Fruit fly (Drosophila melanogaster): Measurements from ENCODE around the gene CG13813.

The CG13813 gene

DNA sequence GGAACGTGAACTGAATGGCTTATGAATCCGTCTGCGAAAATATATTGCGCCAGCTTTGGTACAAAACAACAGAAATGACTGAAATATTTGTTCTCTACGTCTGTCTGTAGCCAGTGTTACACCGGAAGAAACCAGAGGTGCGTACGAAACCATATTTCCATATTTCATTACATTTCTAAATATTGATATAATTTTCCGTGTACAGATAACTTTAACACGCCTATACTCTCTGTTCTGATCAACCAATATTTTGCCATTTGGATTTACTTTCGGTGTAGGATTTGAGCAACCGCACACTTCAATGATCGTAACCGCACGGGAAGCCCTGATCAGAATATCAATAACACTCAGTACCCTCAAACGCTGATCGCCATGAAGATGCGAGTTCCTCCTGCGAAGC, 36.7 kb upstream of the CG13813 start:
- TF ChIP-seq fd96Ca (GFP tag; IDR thresholded peaks at IDR 0.05): peak; percentile 72; the same call in 2 of the 3 replicates
- peak; percentile 58 for TF ChIP-seq CG34367 (tag; optimal IDR thresholded peaks at IDR 0.05)
- TF ChIP-seq CG8159 (tag; optimal IDR thresholded peaks at IDR 0.05): peak; percentile 40
- peak; percentile 55 for TF ChIP-seq Snoo (tag; optimal IDR thresholded peaks at IDR 0.05)
- TF ChIP-seq Ets98B (GFP tag; IDR thresholded peaks at IDR 0.05): peak; percentile 67
- peak; percentile 57 for TF ChIP-seq CG15710 (tag; optimal IDR thresholded peaks at IDR 0.05)
- TF ChIP-seq CG12605 (GFP tag; IDR thresholded peaks at IDR 0.05): no peak
- TF ChIP-seq CG17806 (tag; optimal IDR thresholded peaks at IDR 0.05): peak; percentile 64
- TF ChIP-seq CG9948 (tag; optimal IDR thresholded peaks at IDR 0.05): peak; percentile 54
- TF ChIP-seq CG8301 (tag; optimal IDR thresholded peaks at IDR 0.05): peak; percentile 56
- TF ChIP-seq CG4496 (GFP tag; IDR thresholded peaks at IDR 0.05): peak; percentile 78
- no peak for TF ChIP-seq gl (tag; optimal IDR thresholded peaks at IDR 0.05)
- peak; percentile 60 for TF ChIP-seq Pif1B (GFP tag; optimal IDR thresholded peaks at IDR 0.05)
- TF ChIP-seq CG13204 (GFP tag; optimal IDR thresholded peaks at IDR 0.05): no peak
- TF ChIP-seq Pif1A (GFP tag; optimal IDR thresholded peaks at IDR 0.05): peak; percentile 51
- TF ChIP-seq EcR (GFP tag; optimal IDR thresholded peaks at IDR 0.05): no peak
- TF ChIP-seq CG14655 (GFP tag; optimal IDR thresholded peaks at IDR 0.05): peak; percentile 71
- no peak for TF ChIP-seq D1 (tag; optimal IDR thresholded peaks at IDR 0.05)
- no peak for TF ChIP-seq rn (GFP tag; IDR thresholded peaks at IDR 0.05)
- peak; percentile 59; the same call in 1 of the 2 replicates for TF ChIP-seq CG32121 (GFP tag; IDR thresholded peaks at IDR 0.05)
- no peak for TF ChIP-seq CG10348 (GFP tag; IDR thresholded peaks at IDR 0.05)

DNA sequence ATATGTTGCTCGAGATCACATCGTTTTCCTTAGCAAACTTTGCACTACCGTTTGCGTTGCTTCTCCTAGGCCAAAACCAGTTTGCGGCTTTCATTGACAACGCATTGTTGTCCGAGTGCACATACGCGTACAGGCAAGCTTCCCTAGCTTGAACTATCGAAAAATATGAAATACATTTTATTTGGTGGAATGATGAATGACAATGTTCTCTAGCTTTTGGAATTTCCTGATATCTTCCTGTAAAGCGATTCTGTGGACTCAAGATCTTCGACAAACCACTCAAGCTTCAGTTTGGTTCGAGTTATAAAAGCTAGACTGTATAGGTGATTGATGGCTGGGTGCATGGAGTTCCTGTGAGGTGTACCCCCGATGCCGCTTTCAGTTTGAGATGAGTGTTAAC, 35.6 kb upstream of the CG13813 start:
- peak; percentile 92 for TF ChIP-seq CG14655 (GFP tag; optimal IDR thresholded peaks at IDR 0.05)
- TF ChIP-seq Pif1A (GFP tag; optimal IDR thresholded peaks at IDR 0.05): peak; percentile 90
- TF ChIP-seq CG15710 (tag; optimal IDR thresholded peaks at IDR 0.05): peak; percentile 88
- TF ChIP-seq Pif1B (GFP tag; optimal IDR thresholded peaks at IDR 0.05): peak; percentile 86
- peak; percentile 78 for TF ChIP-seq CG12605 (GFP tag; IDR thresholded peaks at IDR 0.05)
- TF ChIP-seq CG10348 (GFP tag; IDR thresholded peaks at IDR 0.05): peak; percentile 50; the same call in 1 of the 2 replicates
- peak; percentile 85 for TF ChIP-seq CG8159 (tag; optimal IDR thresholded peaks at IDR 0.05)
- TF ChIP-seq CG9948 (tag; optimal IDR thresholded peaks at IDR 0.05): peak; percentile 83
- peak; percentile 91 for TF ChIP-seq CG8301 (tag; optimal IDR thresholded peaks at IDR 0.05)
- TF ChIP-seq EcR (GFP tag; optimal IDR thresholded peaks at IDR 0.05): peak; percentile 54
- TF ChIP-seq CG13204 (GFP tag; optimal IDR thresholded peaks at IDR 0.05): peak; percentile 48
- peak; percentile 94 for TF ChIP-seq fd96Ca (GFP tag; IDR thresholded peaks at IDR 0.05)
- TF ChIP-seq CG34367 (tag; optimal IDR thresholded peaks at IDR 0.05): peak; percentile 85
- peak; percentile 67 for TF ChIP-seq gl (tag; optimal IDR thresholded peaks at IDR 0.05)
- peak; percentile 90 for TF ChIP-seq CG4496 (GFP tag; IDR thresholded peaks at IDR 0.05)
- peak; percentile 65; the same call in 1 of the 2 replicates for TF ChIP-seq rn (GFP tag; IDR thresholded peaks at IDR 0.05)
- TF ChIP-seq Snoo (tag; optimal IDR thresholded peaks at IDR 0.05): peak; percentile 2
- TF ChIP-seq Ets98B (GFP tag; IDR thresholded peaks at IDR 0.05): peak; percentile 88
- TF ChIP-seq CG17806 (tag; optimal IDR thresholded peaks at IDR 0.05): peak; percentile 86
- TF ChIP-seq CG32121 (GFP tag; IDR thresholded peaks at IDR 0.05): peak; percentile 81
- peak; percentile 73 for TF ChIP-seq D1 (tag; optimal IDR thresholded peaks at IDR 0.05)

DNA sequence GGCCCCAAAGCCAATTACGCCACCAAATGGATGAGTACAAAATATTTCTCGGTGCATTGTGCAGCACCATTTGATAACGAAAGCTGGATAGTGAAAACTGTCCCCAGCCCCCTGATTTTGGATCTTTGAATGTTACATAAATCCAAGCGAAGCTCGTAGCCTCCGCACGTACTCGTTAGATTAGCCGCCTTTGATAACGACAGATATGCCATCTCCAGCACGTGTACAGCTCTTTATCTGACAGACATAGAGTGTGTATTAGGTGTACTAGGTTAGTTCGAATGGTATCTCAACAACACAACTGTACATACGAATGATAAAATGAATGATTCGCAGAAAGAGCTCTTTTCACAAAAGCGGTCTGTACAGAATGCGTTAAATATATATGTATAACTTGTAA, 35.1 kb upstream of the CG13813 start:
- TF ChIP-seq CG34367 (tag; optimal IDR thresholded peaks at IDR 0.05) (no peak), CG12605 (GFP tag; IDR thresholded peaks at IDR 0.05) (no peak), CG14655 (GFP tag; optimal IDR thresholded peaks at IDR 0.05) (no peak), CG13204 (GFP tag; optimal IDR thresholded peaks at IDR 0.05) (no peak), CG8301 (tag; optimal IDR thresholded peaks at IDR 0.05) (no peak), Ets98B (GFP tag; IDR thresholded peaks at IDR 0.05) (no peak), rn (GFP tag; IDR thresholded peaks at IDR 0.05) (no peak), Pif1B (GFP tag; optimal IDR thresholded peaks at IDR 0.05) (no peak), CG4496 (GFP tag; IDR thresholded peaks at IDR 0.05) (no peak), D1 (tag; optimal IDR thresholded peaks at IDR 0.05) (no peak), gl (tag; optimal IDR thresholded peaks at IDR 0.05) (no peak), Pif1A (GFP tag; optimal IDR thresholded peaks at IDR 0.05) (no peak), CG32121 (GFP tag; IDR thresholded peaks at IDR 0.05) (no peak), CG15710 (tag; optimal IDR thresholded peaks at IDR 0.05) (no peak), CG8159 (tag; optimal IDR thresholded peaks at IDR 0.05) (no peak), CG9948 (tag; optimal IDR thresholded peaks at IDR 0.05) (no peak)

DNA sequence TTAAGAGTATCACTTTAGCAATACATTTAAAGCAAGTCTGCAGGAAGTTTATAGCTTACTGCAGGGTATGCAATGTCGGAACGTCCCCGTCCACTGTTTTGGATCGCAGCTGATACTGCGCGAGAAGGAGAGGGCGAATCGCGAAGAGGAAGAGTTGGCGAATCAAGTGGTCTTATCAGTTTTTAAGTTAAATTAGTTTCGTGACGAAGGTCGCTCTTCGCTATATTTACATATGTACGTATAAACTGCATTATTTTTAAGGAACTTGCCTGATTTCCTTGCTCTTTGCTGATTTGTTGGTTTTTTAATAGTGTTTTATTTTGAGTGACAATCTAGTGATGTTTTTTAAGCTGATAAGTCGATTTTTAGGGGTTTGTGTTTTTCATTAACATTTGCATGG, 34.3 kb upstream of the CG13813 start:
- TF ChIP-seq CG15710 (tag; optimal IDR thresholded peaks at IDR 0.05) (no peak), Pif1B (GFP tag; optimal IDR thresholded peaks at IDR 0.05) (no peak), CG14655 (GFP tag; optimal IDR thresholded peaks at IDR 0.05) (no peak), rn (GFP tag; IDR thresholded peaks at IDR 0.05) (no peak)

DNA sequence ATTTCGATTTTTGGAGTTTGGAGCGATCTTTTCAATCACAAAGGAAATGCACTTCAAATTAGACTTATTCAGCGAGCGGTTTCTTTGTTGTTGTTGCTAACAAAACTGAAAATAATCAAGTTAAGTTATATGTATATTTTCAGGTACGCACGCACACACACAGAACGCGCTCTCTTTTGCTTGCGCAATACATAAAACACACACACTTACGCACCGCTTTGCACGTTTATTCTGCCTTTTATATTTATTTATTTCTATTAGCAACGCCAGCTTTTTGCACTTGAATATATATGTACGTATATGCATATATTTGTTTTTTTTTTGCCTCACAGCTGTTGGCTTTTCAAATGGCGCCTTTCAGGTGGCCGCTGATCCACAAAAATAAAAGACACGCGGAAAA, 33.8 kb upstream of the CG13813 start:
- TF ChIP-seq CG14655 (GFP tag; optimal IDR thresholded peaks at IDR 0.05) (no peak), fd96Ca (GFP tag; IDR thresholded peaks at IDR 0.05) (0 out of 3 replicates have a peak, but pooled peaks have one; percentile 12), Ets98B (GFP tag; IDR thresholded peaks at IDR 0.05) (no peak), CG17806 (tag; optimal IDR thresholded peaks at IDR 0.05) (no peak), D1 (tag; optimal IDR thresholded peaks at IDR 0.05) (no peak)

DNA sequence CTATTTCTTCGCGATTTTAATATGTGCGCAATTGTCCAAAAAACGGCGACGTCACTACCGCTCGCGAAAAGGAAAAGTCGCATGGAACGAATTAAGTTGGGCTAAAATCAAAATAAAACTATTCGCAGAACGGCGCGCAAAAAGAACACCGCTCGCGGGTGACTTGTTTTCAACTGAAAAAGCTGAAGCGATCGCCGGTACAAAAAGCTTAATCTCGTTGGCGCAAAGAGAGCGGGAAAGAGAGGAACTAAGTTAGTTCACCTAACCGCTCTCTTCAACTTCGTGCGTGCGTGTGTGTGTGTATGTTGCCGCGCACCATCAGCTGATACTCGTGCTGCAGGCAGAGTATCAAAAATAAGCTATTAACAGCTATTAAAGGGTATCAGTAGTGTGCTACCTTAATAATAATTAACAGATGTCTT, 33.3 kb upstream of the CG13813 start, which contains the start of gene CG42674:
TSS of gene CG42674 (minus strand) at position 180 of the 422 bp plus-strand sequence.
- TF ChIP-seq CG4496 (GFP tag; IDR thresholded peaks at IDR 0.05): peak; percentile 54; the same call in 1 of the 3 replicates
- TF ChIP-seq Pif1B (GFP tag; optimal IDR thresholded peaks at IDR 0.05): peak; percentile 30
- TF ChIP-seq rn (GFP tag; IDR thresholded peaks at IDR 0.05): no peak
- TF ChIP-seq fd96Ca (GFP tag; IDR thresholded peaks at IDR 0.05): no peak
- TF ChIP-seq CG34367 (tag; optimal IDR thresholded peaks at IDR 0.05): no peak
- TF ChIP-seq Ets98B (GFP tag; IDR thresholded peaks at IDR 0.05): no peak

All from whole organism, pupa.